Worm (Caenorhabditis elegans) whole organism, early embryonic: ENCODE measurements around the gene ZK546.5.

Experiments
- B0310.2 ChIP-seq: sonication (generic microtip); optimal IDR thresholded peaks from 2 replicates; lab custom pipeline; 2016; ENCODE audit warnings: mild to moderate bottlenecking, missing genetic modification characterization, missing compliant biosample characterization
- F13C5.2 ChIP-seq: sonication (generic microtip); optimal IDR thresholded peaks from 2 replicates; lab custom pipeline; 2017; ENCODE audit warnings: mild to moderate bottlenecking, missing genetic modification characterization, inconsistent platforms, missing compliant biosample characterization
- aly-1 ChIP-seq: sonication (generic microtip); optimal IDR thresholded peaks from 2 replicates; lab custom pipeline; 2016; ENCODE audit warnings: missing genetic modification characterization, missing compliant biosample characterization
- ama-1 ChIP-seq: fragments of 150-350 bp; optimal IDR thresholded peaks from 2 replicates; lab custom pipeline; 2014
- ceh-13 ChIP-seq: fragments of 200-800 bp; sonication (Bioruptor generic); optimal IDR thresholded peaks from 2 replicates; lab custom pipeline; 2018; ENCODE audit warnings: mild to moderate bottlenecking, missing genetic modification characterization, missing compliant biosample characterization
- ceh-36 ChIP-seq: sonication (generic microtip); optimal IDR thresholded peaks from 2 replicates; lab custom pipeline; 2016; ENCODE audit warnings: missing genetic modification characterization, inconsistent platforms, missing compliant biosample characterization
- ets-7 ChIP-seq: sonication (generic microtip); optimal IDR thresholded peaks from 2 replicates; lab custom pipeline; 2016; ENCODE audit warnings: missing genotype, missing genetic modification characterization, missing compliant biosample characterization
- flt-1 ChIP-seq: fragments of 200-800 bp; sonication (Bioruptor generic); IDR thresholded peaks from 2 replicates; pipeline ENCODE4 v1.3.6; 2022; ENCODE audit warnings: missing genetic modification characterization, missing compliant biosample characterization
- hmbx-1 ChIP-seq: sonication (generic microtip); optimal IDR thresholded peaks from 2 replicates; lab custom pipeline; 2016; ENCODE audit warnings: mild to moderate bottlenecking, missing genetic modification characterization, missing compliant biosample characterization
- hmg-4 ChIP-seq: fragments of 200-800 bp; sonication (Bioruptor generic); optimal IDR thresholded peaks from 2 replicates; lab custom pipeline; 2018; ENCODE audit warnings: mild to moderate bottlenecking, missing genetic modification characterization, missing compliant biosample characterization
- hnd-1 ChIP-seq: sonication (generic microtip); optimal IDR thresholded peaks from 2 replicates; lab custom pipeline; 2016; ENCODE audit warnings: missing genetic modification characterization, missing compliant biosample characterization
- pes-1 ChIP-seq: fragments of 200-800 bp; sonication (Bioruptor generic); IDR thresholded peaks from 2 replicates; pipeline ENCODE4 v1.3.6; 2022; ENCODE audit warnings: missing genetic modification reagents, missing genetic modification characterization, missing compliant biosample characterization
- scrt-1 ChIP-seq: fragments of 200-800 bp; sonication (Bioruptor generic); IDR thresholded peaks from 2 replicates; pipeline ENCODE4 v1.3.6; 2022; ENCODE audit warnings: missing genetic modification characterization, missing compliant biosample characterization
- sea-1 ChIP-seq: fragments of 200-800 bp; sonication (Bioruptor generic); conservative IDR thresholded peaks from 2 replicates; pipeline ENCODE4 v1.3.6; 2022; ENCODE audit warnings: missing genetic modification characterization, missing compliant biosample characterization
- tbx-11 ChIP-seq: fragments of 200-800 bp; sonication (Bioruptor generic); IDR thresholded peaks from 2 replicates; pipeline ENCODE4 v1.3.6; 2022; ENCODE audit warnings: missing genetic modification characterization, missing compliant biosample characterization
- tbx-37 ChIP-seq: fragments of 200-800 bp; sonication (Bioruptor generic); conservative IDR thresholded peaks from 2 replicates; pipeline ENCODE4 v1.3.6; 2022; ENCODE audit warnings: missing genetic modification reagents, missing genetic modification characterization, missing compliant biosample characterization
- tra-4 ChIP-seq: sonication (generic microtip); optimal IDR thresholded peaks from 2 replicates; lab custom pipeline; 2017; ENCODE audit warnings: missing genetic modification characterization, missing compliant biosample characterization

The ZK546.5 gene

ce11 chrII:4974448-4974951 is 38.9 kb downstream of the ZK546.5 start:
- TF ChIP-seq hnd-1 (tag; lab: Kevin White, UChicago) (no peak), tbx-11 (no peak), tra-4 (tag; lab: Kevin White, UChicago) (no peak), pes-1 (no peak), ceh-13 (GFP tag; lab: Kevin White, UChicago) (no peak), hmbx-1 (tag; lab: Kevin White, UChicago) (no peak), scrt-1 (GFP tag; lab: Robert Waterston, UW) (no peak), flt-1 (no peak), B0310.2 (tag; lab: Kevin White, UChicago) (no peak), tbx-37 (GFP tag; lab: Robert Waterston, UW) (no peak), ets-7 (tag; lab: Kevin White, UChicago) (no peak), hmg-4 (GFP tag; lab: Kevin White, UChicago) (no peak), aly-1 (tag; lab: Kevin White, UChicago) (no peak), ceh-36 (no peak), ama-1 (no peak), F13C5.2 (tag; lab: Kevin White, UChicago) (no peak), sea-1 (no peak)

- TF ChIP-seq sea-1 (no peak), ets-7 (tag; lab: Kevin White, UChicago) (no peak)
Measured at ce11 chrII:4975311-4975710, 39.7 kb downstream of the ZK546.5 start.

DNA sequence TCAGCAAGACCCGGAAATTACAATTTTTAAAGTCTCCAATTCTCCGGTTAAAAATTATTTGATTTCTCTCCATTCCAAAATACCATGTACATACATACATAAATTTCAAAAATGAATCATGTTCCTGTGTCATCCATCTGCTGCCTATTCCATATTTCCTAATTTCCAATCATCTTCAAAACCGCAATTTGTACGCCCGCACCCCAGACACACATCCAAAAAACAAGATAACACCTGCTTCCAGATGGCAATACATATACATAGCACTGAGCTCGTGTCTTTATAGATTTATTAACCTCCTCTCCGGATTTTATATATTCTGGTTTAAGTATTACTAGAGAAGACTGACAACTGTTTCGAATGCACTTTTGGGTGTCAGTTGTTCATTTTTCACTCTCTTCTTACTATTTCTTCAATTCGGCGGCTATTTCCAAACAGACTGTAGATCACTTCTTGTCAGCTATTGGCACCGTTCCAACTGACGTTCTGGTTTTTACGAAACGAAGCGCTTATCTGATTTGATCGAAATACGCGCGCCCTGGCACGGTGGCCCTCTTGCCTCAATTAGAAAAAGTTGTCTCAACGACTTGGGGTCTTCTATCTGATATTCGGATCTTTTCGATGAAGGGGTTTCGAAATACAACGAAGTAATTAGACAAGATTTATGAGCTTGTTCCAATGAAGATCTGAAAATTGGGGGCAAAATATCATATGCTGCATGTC is 46.2 kb downstream of the ZK546.5 start:
- TF ChIP-seq ama-1: no peak
- TF ChIP-seq ets-7 (tag; lab: Kevin White, UChicago): no peak
- TF ChIP-seq tra-4 (tag; lab: Kevin White, UChicago): no peak
- TF ChIP-seq pes-1: no peak
- no peak for TF ChIP-seq hmbx-1 (tag; lab: Kevin White, UChicago)
- TF ChIP-seq aly-1 (tag; lab: Kevin White, UChicago): no peak
- TF ChIP-seq sea-1: no peak
- no peak for TF ChIP-seq hnd-1 (tag; lab: Kevin White, UChicago)
- no peak for TF ChIP-seq tbx-11

DNA sequence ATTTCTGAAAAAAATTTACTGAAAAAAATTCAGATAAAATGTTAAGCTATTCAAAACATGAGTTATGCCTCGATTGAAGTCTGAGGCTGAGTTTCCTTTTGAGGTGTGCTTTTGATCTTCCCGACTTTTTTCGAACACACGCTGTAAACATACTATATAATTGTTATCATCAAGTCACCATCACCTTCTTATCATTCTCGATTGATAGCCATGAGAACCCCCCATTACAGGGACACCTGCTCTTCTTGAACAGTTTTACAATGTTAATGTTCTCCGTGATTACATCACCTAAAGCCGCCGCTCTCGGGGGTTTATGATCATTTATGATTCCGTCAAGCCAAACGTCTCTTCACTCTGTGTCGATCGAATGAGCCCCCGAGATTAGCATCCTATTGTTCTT is 48.5 kb downstream of the ZK546.5 start:
- no peak for TF ChIP-seq aly-1 (tag; lab: Kevin White, UChicago)
- TF ChIP-seq tra-4 (tag; lab: Kevin White, UChicago): no peak
- no peak for TF ChIP-seq ama-1
- TF ChIP-seq sea-1: no peak
- TF ChIP-seq B0310.2 (tag; lab: Kevin White, UChicago): no peak
- TF ChIP-seq F13C5.2 (tag; lab: Kevin White, UChicago): no peak

ce11 chrII:4985961-4986503 is 50.4 kb downstream of the ZK546.5 start:
- TF ChIP-seq tra-4 (tag; lab: Kevin White, UChicago): no peak
- no peak for TF ChIP-seq pes-1
- TF ChIP-seq aly-1 (tag; lab: Kevin White, UChicago): no peak
- no peak for TF ChIP-seq hmbx-1 (tag; lab: Kevin White, UChicago)
- TF ChIP-seq flt-1: no peak
- no peak for TF ChIP-seq sea-1
- no peak for TF ChIP-seq ama-1
- TF ChIP-seq hmg-4 (GFP tag; lab: Kevin White, UChicago): no peak
- TF ChIP-seq tbx-11: no peak
- TF ChIP-seq ceh-13 (GFP tag; lab: Kevin White, UChicago): no peak
- TF ChIP-seq ceh-36: no peak
- TF ChIP-seq hnd-1 (tag; lab: Kevin White, UChicago): no peak
- no peak for TF ChIP-seq B0310.2 (tag; lab: Kevin White, UChicago)
- no peak for TF ChIP-seq F13C5.2 (tag; lab: Kevin White, UChicago)

- TF ChIP-seq tbx-37 (GFP tag; lab: Robert Waterston, UW) (no peak), ceh-36 (peak; percentile 30)
Measured at ce11 chrII:4986664-4987063, 51.0 kb downstream of the ZK546.5 start.

- TF ChIP-seq scrt-1 (GFP tag; lab: Robert Waterston, UW) (no peak), tbx-37 (GFP tag; lab: Robert Waterston, UW) (no peak), ceh-36 (no peak), aly-1 (tag; lab: Kevin White, UChicago) (no peak), flt-1 (no peak), tra-4 (tag; lab: Kevin White, UChicago) (no peak), ama-1 (no peak), tbx-11 (no peak), sea-1 (no peak), B0310.2 (tag; lab: Kevin White, UChicago) (no peak), ceh-13 (GFP tag; lab: Kevin White, UChicago) (no peak), pes-1 (no peak), F13C5.2 (tag; lab: Kevin White, UChicago) (no peak), hmbx-1 (tag; lab: Kevin White, UChicago) (no peak), hnd-1 (tag; lab: Kevin White, UChicago) (no peak)
Measured at ce11 chrII:4987257-4987656, 51.6 kb downstream of the ZK546.5 start.
